Fruit fly (Drosophila melanogaster) whole organism, prepupa: Measurements from ENCODE around the gene ND-B16.6.
A peak's percentile ranks its signal among the peaks of the same experiment; 100 is the strongest.

Experiments used
- Blimp-1 ChIP-seq: fragments of 200-800 bp; sonication (Bioruptor generic); optimal IDR thresholded peaks from 3 replicates; lab custom pipeline; 2017; ENCODE audit warnings: missing biosample characterization, missing genetic modification characterization, mild to moderate bottlenecking, moderate library complexity, missing genetic modification reagents
- CG10669 ChIP-seq: fragments of 200-800 bp; sonication (Bioruptor generic); optimal IDR thresholded peaks from 3 replicates; lab custom pipeline; 2018; ENCODE audit warnings: missing biosample characterization, mild to moderate bottlenecking, missing genetic modification characterization, moderate library complexity
- CG16779 ChIP-seq: fragments of 200-800 bp; sonication (Bioruptor generic); optimal IDR thresholded peaks from 3 replicates; lab custom pipeline; 2017; ENCODE audit warnings: missing biosample characterization, mild to moderate bottlenecking, missing genetic modification characterization
- Eip93F ChIP-seq: fragments of 200-800 bp; sonication (Bioruptor generic); optimal IDR thresholded peaks from 2 replicates; lab custom pipeline; 2016; ENCODE audit warnings: missing biosample characterization, mild to moderate bottlenecking, missing genetic modification characterization
- Ets21C ChIP-seq: fragments of 200-800 bp; sonication (Bioruptor generic); optimal IDR thresholded peaks from 3 replicates; lab custom pipeline; 2016; ENCODE audit warnings: missing biosample characterization, missing genetic modification characterization
- Lpt ChIP-seq: fragments of 200-800 bp; sonication (Bioruptor generic); optimal IDR thresholded peaks from 3 replicates; lab custom pipeline; 2016; ENCODE audit warnings: missing biosample characterization, missing genetic modification characterization
- Met ChIP-seq: fragments of 200-800 bp; sonication (Bioruptor generic); optimal IDR thresholded peaks from 3 replicates; lab custom pipeline; 2016; ENCODE audit warnings: missing biosample characterization, missing genetic modification characterization
- OdsH ChIP-seq: fragments of 200-800 bp; sonication (Bioruptor generic); optimal IDR thresholded peaks from 3 replicates; lab custom pipeline; 2016; ENCODE audit warnings: missing biosample characterization, missing genetic modification characterization
- Sox15 ChIP-seq: fragments of 200-800 bp; sonication (Bioruptor generic); optimal IDR thresholded peaks from 3 replicates; lab custom pipeline; 2016; ENCODE audit warnings: missing biosample characterization, missing genetic modification characterization
- achi ChIP-seq: fragments of 200-800 bp; sonication (Bioruptor generic); optimal IDR thresholded peaks from 3 replicates; lab custom pipeline; 2016; ENCODE audit warnings: missing biosample characterization, missing genetic modification characterization
- acj6 ChIP-seq: fragments of 200-800 bp; sonication (Bioruptor generic); optimal IDR thresholded peaks from 3 replicates; lab custom pipeline; 2016; ENCODE audit warnings: missing biosample characterization, missing genetic modification characterization
- dac ChIP-seq: fragments of 200-800 bp; sonication (Bioruptor generic); optimal IDR thresholded peaks from 2 replicates; lab custom pipeline; 2017; ENCODE audit warnings: missing biosample characterization, mild to moderate bottlenecking, missing genetic modification characterization
- dsx ChIP-seq: fragments of 200-800 bp; optimal IDR thresholded peaks from 3 replicates; lab custom pipeline; 2019; ENCODE audit warnings: missing biosample characterization, mild to moderate bottlenecking, missing genetic modification characterization, moderate library complexity; ENCODE audit not compliant: poor library complexity, severe bottlenecking
- eg ChIP-seq: fragments of 200-800 bp; sonication (Bioruptor generic); IDR thresholded peaks from 3 replicates; pipeline ENCODE4 v1.3.6; 2022; ENCODE audit warnings: missing biosample characterization, missing genetic modification characterization
- fd59A ChIP-seq: fragments of 200-800 bp; sonication (Bioruptor generic); optimal IDR thresholded peaks from 2 replicates; lab custom pipeline; 2017; ENCODE audit warnings: missing biosample characterization, mild to moderate bottlenecking, missing genetic modification characterization, missing genetic modification reagents
- fd85E ChIP-seq: fragments of 200-800 bp; sonication (Bioruptor generic); optimal IDR thresholded peaks from 3 replicates; lab custom pipeline; 2016; ENCODE audit warnings: missing biosample characterization, missing genetic modification characterization
- fkh ChIP-seq: fragments of 200-800 bp; sonication (Bioruptor generic); optimal IDR thresholded peaks from 3 replicates; lab custom pipeline; 2017; ENCODE audit warnings: missing biosample characterization, mild to moderate bottlenecking, missing genetic modification characterization, moderate library complexity
- pdm3 ChIP-seq: fragments of 200-800 bp; sonication (Bioruptor generic); optimal IDR thresholded peaks from 3 replicates; lab custom pipeline; 2016; ENCODE audit warnings: missing biosample characterization, missing genetic modification characterization
- salr ChIP-seq, 2 experiments: fragments of 200-800 bp; sonication (Bioruptor generic); optimal IDR thresholded peaks; 3 replicates each; lab custom pipeline; 2016 to 2018; ENCODE audit warnings: missing biosample characterization in 2 of 2, missing genetic modification characterization in 2 of 2, mild to moderate bottlenecking in 1 of 2
- vri ChIP-seq: fragments of 200-800 bp; sonication (Bioruptor generic); optimal IDR thresholded peaks from 3 replicates; lab custom pipeline; 2016; ENCODE audit warnings: missing biosample characterization, mild to moderate bottlenecking, missing genetic modification characterization

Gene ND-B16.6

dm6 chrX:6303196-6303595 lies 47.0 kb downstream of the ND-B16.6 start (continued):
- no peak for TF ChIP-seq salr (GFP tag; optimal IDR thresholded peaks at IDR 0.05; lab: Kevin White, UChicago)
- TF ChIP-seq fd85E (GFP tag; lab: Kevin White, UChicago) = no peak
- TF ChIP-seq achi = no peak
- peak; percentile 5 for TF ChIP-seq OdsH (GFP tag; lab: Kevin White, UChicago)
- TF ChIP-seq CG16779 (tag; lab: Kevin White, UChicago) = no peak
- TF ChIP-seq eg = 0 out of 3 replicates have a peak, but pooled peaks have one; percentile 8
- no peak for TF ChIP-seq fd59A (GFP tag; lab: Kevin White, UChicago)
- TF ChIP-seq Blimp-1 (GFP tag; lab: Kevin White, UChicago) = no peak
- peak; percentile 39 for TF ChIP-seq pdm3 (GFP tag; lab: Kevin White, UChicago)

dm6 chrX:6301052-6301451 lies 49.1 kb downstream of the ND-B16.6 start, which contains the start of gene CG12219:
CG12219 (minus strand) TSS chrX:6301285.
- TF ChIP-seq fd59A (GFP tag; lab: Kevin White, UChicago) (no peak), Eip93F (no peak), dac (GFP tag; lab: Kevin White, UChicago) (no peak), acj6 (GFP tag; lab: Kevin White, UChicago) (no peak), vri (GFP tag; lab: Kevin White, UChicago) (no peak), Met (GFP tag; lab: Kevin White, UChicago) (no peak), Ets21C (GFP tag; lab: Kevin White, UChicago) (no peak), fkh (no peak), dsx (no peak), CG10669 (GFP tag; lab: Kevin White, UChicago) (no peak), Sox15 (no peak), Lpt (GFP tag; lab: Kevin White, UChicago) (no peak)
